Fruit fly (Drosophila melanogaster) whole organism, pupa: ENCODE data around the gene P5cr-2.

Experiments used
- CG12605 ChIP-seq: fragments of 200-800 bp; sonication (Bioruptor generic); IDR thresholded peaks from 2 replicates; pipeline ENCODE4 v1.3.6; 2022; ENCODE audit warnings: missing biosample characterization, missing genetic modification characterization
- CG13204 ChIP-seq: fragments of 200-800 bp; sonication (Bioruptor generic); optimal IDR thresholded peaks from 2 replicates; lab custom pipeline; 2018; ENCODE audit warnings: missing biosample characterization, mild to moderate bottlenecking, missing genetic modification characterization, moderate library complexity
- CG15710 ChIP-seq: fragments of 200-800 bp; sonication (Bioruptor generic); optimal IDR thresholded peaks from 2 replicates; lab custom pipeline; 2018; ENCODE audit warnings: missing biosample characterization, mild to moderate bottlenecking, missing genetic modification characterization, moderate library complexity
- CG17806 ChIP-seq: fragments of 200-800 bp; sonication (Bioruptor generic); optimal IDR thresholded peaks from 2 replicates; lab custom pipeline; 2018; ENCODE audit warnings: missing biosample characterization, mild to moderate bottlenecking, missing genetic modification characterization, moderate library complexity
- CG4496 ChIP-seq: fragments of 200-800 bp; sonication (Bioruptor generic); IDR thresholded peaks from 3 replicates; pipeline ENCODE4 v1.3.6; 2022; ENCODE audit warnings: missing biosample characterization, missing genetic modification characterization
- CG9948 ChIP-seq: fragments of 200-800 bp; sonication (Bioruptor generic); optimal IDR thresholded peaks from 2 replicates; lab custom pipeline; 2018; ENCODE audit warnings: missing biosample characterization, mild to moderate bottlenecking, missing genetic modification characterization, moderate library complexity
- D1 ChIP-seq: fragments of 200-800 bp; sonication (Bioruptor generic); optimal IDR thresholded peaks from 2 replicates; lab custom pipeline; 2018; ENCODE audit warnings: missing biosample characterization, mild to moderate bottlenecking, missing genetic modification characterization, moderate library complexity
- EcR ChIP-seq: fragments of 200-800 bp; sonication (Bioruptor generic); optimal IDR thresholded peaks from 3 replicates; lab custom pipeline; 2019; ENCODE audit warnings: missing biosample characterization, missing genetic modification characterization, mild to moderate bottlenecking, moderate library complexity, missing genetic modification reagents
- Pif1A ChIP-seq: fragments of 200-800 bp; sonication (Bioruptor generic); optimal IDR thresholded peaks from 3 replicates; lab custom pipeline; 2016; ENCODE audit warnings: missing biosample characterization, missing genetic modification characterization
- Pif1B ChIP-seq: fragments of 200-800 bp; sonication (Bioruptor generic); optimal IDR thresholded peaks from 3 replicates; lab custom pipeline; 2016; ENCODE audit warnings: missing biosample characterization, missing genetic modification characterization
- Snoo ChIP-seq: fragments of 200-800 bp; sonication (Bioruptor generic); optimal IDR thresholded peaks from 3 replicates; lab custom pipeline; 2017; ENCODE audit warnings: missing biosample characterization, mild to moderate bottlenecking, missing genetic modification characterization, inconsistent platforms
- fd96Ca ChIP-seq: fragments of 200-800 bp; sonication (Bioruptor generic); IDR thresholded peaks from 3 replicates; pipeline ENCODE4 v1.3.6; 2022; ENCODE audit warnings: missing biosample characterization, missing genetic modification characterization
- gl ChIP-seq: fragments of 200-800 bp; sonication (Bioruptor generic); optimal IDR thresholded peaks from 2 replicates; lab custom pipeline; 2018; ENCODE audit warnings: missing biosample characterization, mild to moderate bottlenecking, missing genetic modification characterization
- rn ChIP-seq: fragments of 200-800 bp; sonication (Bioruptor generic); IDR thresholded peaks from 2 replicates; pipeline ENCODE4 v1.3.6; 2022; ENCODE audit warnings: missing biosample characterization, missing genetic modification characterization

dm6 chr3R:17506833-17507232 lies 27.8 kb upstream of the P5cr-2 start:
- TF ChIP-seq CG15710 (tag; lab: Kevin White, UChicago) = no peak
- TF ChIP-seq CG9948 = no peak
- no peak for TF ChIP-seq Pif1A (GFP tag; lab: Kevin White, UChicago)
- TF ChIP-seq CG12605 (GFP tag; lab: Robert Waterston, UW) = peak; percentile 82
- TF ChIP-seq Snoo (tag; lab: Kevin White, UChicago) = no peak
- TF ChIP-seq gl (tag; lab: Kevin White, UChicago) = no peak
- no peak for TF ChIP-seq CG13204 (GFP tag; lab: Kevin White, UChicago)
- no peak for TF ChIP-seq EcR
- TF ChIP-seq CG4496 (GFP tag; lab: Robert Waterston, UW) = no peak
- TF ChIP-seq Pif1B (GFP tag; lab: Kevin White, UChicago) = no peak
- no peak for TF ChIP-seq fd96Ca (GFP tag; lab: Robert Waterston, UW)
- no peak for TF ChIP-seq CG17806 (tag; lab: Kevin White, UChicago)
- TF ChIP-seq D1 (tag; lab: Kevin White, UChicago) = no peak
- TF ChIP-seq rn = no peak
